Worm (Caenorhabditis elegans) whole organism, L4/young adult: ENCODE measurements around the gene lev-8.

ENCODE experiments used
- W03F9.2 ChIP-seq: fragments of 150-350 bp; optimal IDR thresholded peaks from 2 replicates; lab custom pipeline; 2014; ENCODE audit warnings: missing biosample characterization, missing genetic modification characterization
- him-1 ChIP-seq: sonication (generic microtip); optimal IDR thresholded peaks from 2 replicates; lab custom pipeline; 2016; ENCODE audit warnings: missing genotype, missing genetic modification reagents, missing genetic modification characterization, missing compliant biosample characterization

DNA sequence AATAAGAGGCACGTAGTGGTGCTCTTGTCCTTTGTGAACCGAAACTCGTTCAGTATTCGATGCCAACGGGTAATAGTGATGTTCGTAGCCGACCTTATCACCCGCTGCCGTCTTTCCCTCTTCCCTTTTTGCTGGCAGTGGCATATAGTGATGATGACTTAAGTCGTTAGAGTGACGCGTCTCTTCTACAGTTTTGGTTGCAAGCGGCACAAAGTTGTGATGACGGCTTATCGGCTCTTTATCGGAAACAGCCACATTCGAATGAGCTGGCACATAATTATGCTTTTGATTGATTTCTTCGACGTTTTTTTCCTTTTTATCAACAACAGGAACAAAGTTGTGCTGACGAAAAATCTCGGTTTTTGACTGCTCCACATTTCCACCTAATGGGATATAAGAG lies 45.3 kb upstream of the lev-8 start:
- TF ChIP-seq him-1 (tag; lab: Kevin White, UChicago) (no peak), W03F9.2 (tag; lab: Kevin White, UChicago) (no peak)
